Fruit fly (Drosophila melanogaster) whole organism, embryonic: ENCODE measurements around the gene meep.

Experiments used
- C15 ChIP-seq: fragments of 200-800 bp; sonication (Bioruptor generic); IDR thresholded peaks from 3 replicates; pipeline ENCODE4 v1.3.6; 2022; ENCODE audit warnings: missing biosample characterization, missing genetic modification characterization
- CG10462 ChIP-seq: fragments of 200-800 bp; sonication (Bioruptor generic); optimal IDR thresholded peaks from 2 replicates; lab custom pipeline; 2016; ENCODE audit warnings: missing biosample characterization, missing genetic modification characterization
- CG12219 ChIP-seq: fragments of 200-800 bp; sonication (Bioruptor generic); optimal IDR thresholded peaks from 3 replicates; lab custom pipeline; 2018; ENCODE audit warnings: missing biosample characterization, mild to moderate bottlenecking, missing genetic modification characterization
- CG14014 ChIP-seq: fragments of 200-800 bp; sonication (Bioruptor generic); IDR thresholded peaks from 2 replicates; pipeline ENCODE4 v1.3.6; 2022; ENCODE audit warnings: missing biosample characterization, missing genetic modification characterization
- CG14860 ChIP-seq: fragments of 200-800 bp; sonication (Bioruptor generic); IDR thresholded peaks from 3 replicates; pipeline ENCODE4 v1.3.6; 2022; ENCODE audit warnings: missing biosample characterization, missing genetic modification characterization; ENCODE audit not compliant: partially characterized antibody
- CG15073 ChIP-seq: fragments of 200-800 bp; sonication (Bioruptor generic); optimal IDR thresholded peaks from 2 replicates; lab custom pipeline; 2016; ENCODE audit warnings: missing biosample characterization, missing genetic modification characterization
- CG18011 ChIP-seq: fragments of 200-800 bp; sonication (Bioruptor generic); optimal IDR thresholded peaks from 2 replicates; lab custom pipeline; 2017; ENCODE audit warnings: missing biosample characterization, missing genetic modification characterization, mild to moderate bottlenecking, moderate library complexity, missing genotype
- CG2199 ChIP-seq: fragments of 200-800 bp; sonication (Bioruptor generic); IDR thresholded peaks from 3 replicates; pipeline ENCODE4 v1.3.6; 2022; ENCODE audit warnings: missing biosample characterization, missing genetic modification characterization
- CG2712 ChIP-seq: fragments of 200-800 bp; optimal IDR thresholded peaks from 3 replicates; lab custom pipeline; 2019; ENCODE audit warnings: missing biosample characterization, mild to moderate bottlenecking, missing genetic modification characterization, moderate library complexity
- CG4617 ChIP-seq: fragments of 200-800 bp; sonication (Bioruptor generic); optimal IDR thresholded peaks from 3 replicates; lab custom pipeline; 2016; ENCODE audit warnings: missing biosample characterization, missing genetic modification characterization, borderline replicate concordance
- CG5180 ChIP-seq: fragments of 200-800 bp; sonication (Bioruptor generic); optimal IDR thresholded peaks from 3 replicates; lab custom pipeline; 2017; ENCODE audit warnings: missing biosample characterization, missing genetic modification characterization, mild to moderate bottlenecking, moderate library complexity, missing genetic modification reagents
- CG6272 ChIP-seq: fragments of 200-800 bp; sonication (Bioruptor generic); IDR thresholded peaks from 2 replicates; pipeline ENCODE4 v1.3.6; 2022; ENCODE audit warnings: missing biosample characterization, missing genetic modification characterization
- CG6654 ChIP-seq: fragments of 200-800 bp; sonication (Bioruptor generic); optimal IDR thresholded peaks from 2 replicates; lab custom pipeline; 2017; ENCODE audit warnings: missing biosample characterization, mild to moderate bottlenecking, missing genetic modification characterization
- CG7786 ChIP-seq: fragments of 200-800 bp; sonication (Bioruptor generic); optimal IDR thresholded peaks from 2 replicates; lab custom pipeline; 2016; ENCODE audit warnings: missing biosample characterization, missing genetic modification characterization
- CG9876 ChIP-seq: fragments of 200-800 bp; sonication (Bioruptor generic); optimal IDR thresholded peaks from 2 replicates; lab custom pipeline; 2016; ENCODE audit warnings: missing biosample characterization, missing genetic modification characterization
- CTCF ChIP-seq: fragments of 200-800 bp; sonication (Bioruptor generic); optimal IDR thresholded peaks from 2 replicates; lab custom pipeline; 2017; ENCODE audit warnings: missing biosample characterization, mild to moderate bottlenecking, missing genetic modification characterization, moderate library complexity
- CkIIα-i1 ChIP-seq: fragments of 200-800 bp; sonication (Bioruptor generic); IDR thresholded peaks from 2 replicates; pipeline ENCODE4 v1.3.6; 2022; ENCODE audit warnings: missing biosample characterization, missing genetic modification characterization
- Deaf1 ChIP-seq: fragments of 200-800 bp; optimal IDR thresholded peaks from 3 replicates; lab custom pipeline; 2019; ENCODE audit warnings: missing biosample characterization, mild to moderate bottlenecking, missing genetic modification characterization, moderate library complexity
- ERR ChIP-seq: fragments of 200-800 bp; sonication (Bioruptor generic); optimal IDR thresholded peaks from 2 replicates; lab custom pipeline; 2016; ENCODE audit warnings: missing biosample characterization, missing genetic modification characterization
- Gug ChIP-seq: fragments of 200-800 bp; sonication (Bioruptor generic); IDR thresholded peaks from 4 replicates; pipeline ENCODE4 v1.3.6; 2022; ENCODE audit warnings: missing biosample characterization, missing genetic modification characterization
- H15 ChIP-seq: fragments of 200-800 bp; sonication (Bioruptor generic); IDR thresholded peaks from 3 replicates; pipeline ENCODE4 v1.3.6; 2022; ENCODE audit warnings: missing biosample characterization, missing genetic modification characterization
- HLH54F ChIP-seq: fragments of 200-800 bp; sonication (Bioruptor generic); optimal IDR thresholded peaks from 3 replicates; lab custom pipeline; 2016; ENCODE audit warnings: missing biosample characterization, missing genetic modification characterization
- Hey ChIP-seq: fragments of 200-800 bp; sonication (Bioruptor generic); optimal IDR thresholded peaks from 3 replicates; lab custom pipeline; 2018; ENCODE audit warnings: missing biosample characterization, mild to moderate bottlenecking, missing genetic modification characterization
- Jarid2 ChIP-seq: fragments of 200-800 bp; sonication (Bioruptor generic); optimal IDR thresholded peaks from 3 replicates; lab custom pipeline; 2017; ENCODE audit warnings: mild to moderate bottlenecking, missing biosample characterization, missing genetic modification reagents, missing genetic modification characterization
- Med ChIP-seq: fragments of 200-800 bp; sonication (Bioruptor generic); peaks from one replicate; lab custom pipeline; 2016; ENCODE audit warnings: missing biosample characterization, missing genetic modification characterization, mild to moderate bottlenecking, inconsistent platforms, moderate library complexity
- Myb ChIP-seq: fragments of 200-800 bp; sonication (Bioruptor generic); optimal IDR thresholded peaks from 2 replicates; lab custom pipeline; 2016; ENCODE audit warnings: missing biosample characterization, missing genetic modification characterization
- Neu2 ChIP-seq: fragments of 200-800 bp; sonication (Bioruptor generic); optimal IDR thresholded peaks from 3 replicates; lab custom pipeline; 2016; ENCODE audit warnings: missing biosample characterization, missing genetic modification characterization, borderline replicate concordance
- Opbp ChIP-seq: fragments of 200-800 bp; sonication (Bioruptor generic); IDR thresholded peaks from 3 replicates; pipeline ENCODE4 v1.3.6; 2022; ENCODE audit warnings: missing biosample characterization, missing genetic modification characterization; ENCODE audit not compliant: partially characterized antibody
- Rfx ChIP-seq: fragments of 200-800 bp; sonication (Bioruptor generic); IDR thresholded peaks from 2 replicates; pipeline ENCODE4 v1.3.6; 2022; ENCODE audit warnings: missing biosample characterization, missing genetic modification characterization
- ase ChIP-seq: fragments of 200-800 bp; sonication (Bioruptor generic); IDR thresholded peaks from 3 replicates; pipeline ENCODE4 v1.3.6; 2022; ENCODE audit warnings: missing biosample characterization, missing genetic modification characterization
- bbx ChIP-seq: fragments of 200-800 bp; sonication (Bioruptor generic); IDR thresholded peaks from 2 replicates; pipeline ENCODE4 v1.3.6; 2022; ENCODE audit warnings: missing biosample characterization, missing genetic modification characterization; ENCODE audit not compliant: partially characterized antibody
- caup ChIP-seq: fragments of 200-800 bp; sonication (Bioruptor generic); optimal IDR thresholded peaks from 3 replicates; lab custom pipeline; 2017; ENCODE audit warnings: missing biosample characterization, mild to moderate bottlenecking, missing genetic modification characterization, moderate library complexity; ENCODE audit not compliant: severe bottlenecking
- chif ChIP-seq, 2 experiments: fragments of 200-800 bp; sonication (Bioruptor generic); optimal IDR thresholded peaks; 3 replicates each; lab custom pipeline; 2016; ENCODE audit warnings: missing biosample characterization in 2 of 2, missing genetic modification characterization in 2 of 2
- chinmo ChIP-seq: fragments of 200-800 bp; sonication (Bioruptor generic); IDR thresholded peaks from 4 replicates; pipeline ENCODE4 v1.3.6; 2022; ENCODE audit warnings: missing biosample characterization, missing genetic modification characterization; ENCODE audit not compliant: partially characterized antibody
- crc ChIP-seq: fragments of 200-800 bp; sonication (Bioruptor generic); optimal IDR thresholded peaks from 2 replicates; lab custom pipeline; 2016; ENCODE audit warnings: missing biosample characterization, missing genetic modification characterization
- en ChIP-seq: fragments of 200-800 bp; sonication (Bioruptor generic); optimal IDR thresholded peaks from 2 replicates; lab custom pipeline; 2016; ENCODE audit warnings: missing biosample characterization, missing genetic modification characterization
- gfzf ChIP-seq: fragments of 200-800 bp; sonication (Bioruptor generic); optimal IDR thresholded peaks from 2 replicates; lab custom pipeline; 2016; ENCODE audit warnings: missing biosample characterization, mild to moderate bottlenecking, missing genetic modification characterization, moderate library complexity
- gsb ChIP-seq: fragments of 200-800 bp; sonication (Bioruptor generic); IDR thresholded peaks from 2 replicates; pipeline ENCODE4 v1.3.6; 2022; ENCODE audit warnings: missing biosample characterization, missing genetic modification characterization
- nom ChIP-seq: fragments of 200-800 bp; sonication (Bioruptor generic); optimal IDR thresholded peaks from 2 replicates; lab custom pipeline; 2017; ENCODE audit warnings: missing biosample characterization, missing genetic modification characterization, mild to moderate bottlenecking, moderate library complexity, missing genetic modification reagents
- otp ChIP-seq: fragments of 200-800 bp; sonication (Bioruptor generic); IDR thresholded peaks from 3 replicates; pipeline ENCODE4, ENCODE4 v1.3.6; 2022; ENCODE audit warnings: missing biosample characterization, missing genetic modification characterization
- pan ChIP-seq, 4 experiments: fragments of >200 bp in 3 of 4; fragments of 200-800 bp in 1 of 4; sonication (Bioruptor generic) in 1 of 4; optimal IDR thresholded peaks in 3 of 4; IDR thresholded peaks in 1 of 4; 2 replicates each; pipeline versions ENCODE4 v1.3.6 to Lab custom; 2017 to 2022; ENCODE audit warnings: missing biosample characterization in 2 of 4, missing genetic modification characterization in 2 of 4, mixed read lengths in 1 of 4
- sd ChIP-seq: fragments of 200-800 bp; sonication (Bioruptor generic); optimal IDR thresholded peaks from 3 replicates; lab custom pipeline; 2018; ENCODE audit warnings: missing biosample characterization, mild to moderate bottlenecking, missing genetic modification characterization, moderate library complexity
- sob ChIP-seq: fragments of 200-800 bp; sonication (Bioruptor generic); IDR thresholded peaks from 2 replicates; pipeline ENCODE4 v1.3.6; 2022; ENCODE audit warnings: missing biosample characterization, missing genetic modification characterization
- stwl ChIP-seq: fragments of 200-800 bp; sonication (Bioruptor generic); optimal IDR thresholded peaks from 3 replicates; lab custom pipeline; 2018; ENCODE audit warnings: missing biosample characterization, mild to moderate bottlenecking, missing genetic modification characterization, moderate library complexity
- tna ChIP-seq: fragments of 200-800 bp; sonication (Bioruptor generic); IDR thresholded peaks from 2 replicates; pipeline ENCODE4 v1.3.6; 2022; ENCODE audit warnings: missing biosample characterization, missing genetic modification characterization; ENCODE audit not compliant: partially characterized antibody
- trem ChIP-seq: fragments of 200-800 bp; optimal IDR thresholded peaks from 3 replicates; lab custom pipeline; 2019; ENCODE audit warnings: missing biosample characterization, mild to moderate bottlenecking, missing genetic modification characterization, moderate library complexity
- zen2 ChIP-seq: fragments of 200-800 bp; sonication (Bioruptor generic); IDR thresholded peaks from 3 replicates; pipeline ENCODE4 v1.3.6; 2022; ENCODE audit warnings: missing biosample characterization, missing genetic modification characterization; ENCODE audit not compliant: partially characterized antibody

Gene meep

DNA sequence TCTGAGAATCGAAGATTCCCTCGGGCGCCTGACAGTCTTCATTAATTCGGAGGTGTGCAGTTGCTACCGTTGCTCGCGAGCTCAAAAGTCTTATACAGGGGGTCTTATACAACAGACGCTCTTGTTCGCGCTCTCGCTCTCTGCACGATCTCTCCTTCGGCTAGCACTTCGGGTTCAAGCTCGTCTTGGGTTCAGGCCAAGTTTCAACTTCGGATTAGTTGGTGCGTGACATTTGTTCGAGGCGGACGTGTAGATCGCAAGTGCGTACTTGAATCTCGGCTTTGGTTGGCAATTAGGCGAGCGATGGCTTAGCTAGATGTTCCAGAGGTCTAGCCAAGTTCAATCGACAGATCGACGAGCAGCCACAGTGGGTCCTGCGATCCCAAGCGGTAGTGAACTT is 5.4 kb upstream of the meep start (continued):
- TF ChIP-seq en (GFP tag; lab: Kevin White, UChicago) (no peak), CG12219 (GFP tag; lab: Kevin White, UChicago) (no peak), bbx (GFP tag; lab: Robert Waterston, UW) (0 out of 2 replicates have a peak, but pooled peaks have one; percentile 25), CG6654 (no peak), CG14014 (no peak), CG15073 (no peak), chinmo (GFP tag; lab: Robert Waterston, UW) (peak; percentile 77; the same call in 2 of the 4 replicates), ERR (no peak), Deaf1 (tag; lab: Kevin White, UChicago) (peak; percentile 98), sob (GFP tag; lab: Robert Waterston, UW) (no peak), tna (GFP tag; lab: Robert Waterston, UW) (0 out of 2 replicates have a peak, but pooled peaks have one; percentile 37), zen2 (GFP tag; lab: Robert Waterston, UW) (0 out of 3 replicates have a peak, but pooled peaks have one; percentile 30), HLH54F (GFP tag; lab: Kevin White, UChicago) (no peak)

DNA sequence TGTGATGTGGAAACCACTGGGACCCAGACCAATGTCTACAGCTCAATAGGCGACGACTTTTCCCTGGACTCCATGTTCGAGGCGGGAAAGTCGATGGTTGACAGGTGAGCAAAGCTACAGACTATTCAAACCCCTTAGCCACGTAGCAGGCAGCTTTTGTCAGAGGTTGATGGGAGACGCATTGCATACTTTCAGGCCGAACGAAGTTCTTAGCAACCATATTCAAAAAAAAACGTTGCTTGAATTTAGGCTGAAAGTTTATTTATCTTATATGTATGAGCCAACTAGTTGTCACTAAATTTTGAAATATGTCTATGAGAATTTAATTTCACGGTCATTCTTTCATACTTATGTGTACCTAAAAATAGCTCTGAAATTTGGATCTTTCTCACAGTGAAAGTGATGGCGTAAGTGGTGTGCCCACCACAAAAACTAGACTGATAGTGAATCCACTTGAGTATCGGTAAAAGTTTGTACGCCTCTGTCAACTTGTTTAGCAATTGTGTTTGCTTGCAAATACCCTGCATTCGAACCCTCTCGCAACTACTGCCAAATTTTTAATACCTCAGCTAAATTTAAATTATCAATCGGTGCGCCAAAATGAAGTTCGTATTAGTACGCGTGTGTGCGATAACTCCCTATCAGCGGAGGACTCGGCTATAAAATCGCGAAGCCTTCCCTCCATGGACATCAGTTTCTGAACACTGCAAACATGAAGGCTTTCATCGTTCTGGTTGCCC is 4.0 kb upstream of the meep start, which contains the start of gene LysB:
LysB (plus strand) TSS at position 690 of the 740 bp plus-strand sequence.
- no peak for TF ChIP-seq gfzf (GFP tag; lab: Kevin White, UChicago)
- TF ChIP-seq Myb (GFP tag; lab: Kevin White, UChicago), result peak; percentile 43
- TF ChIP-seq CTCF (GFP tag; lab: Kevin White, UChicago), result peak; percentile 13
- TF ChIP-seq Gug (GFP tag; lab: Robert Waterston, UW), result no peak
- TF ChIP-seq chif (GFP tag; optimal IDR thresholded peaks at IDR 0.05; lab: Kevin White, UChicago), result peak in 1 of 2 experiments; percentile 14
- TF ChIP-seq CG18011, result peak; percentile 99
- TF ChIP-seq nom (GFP tag; lab: Kevin White, UChicago), result no peak
- no peak for TF ChIP-seq C15 (GFP tag; lab: Robert Waterston, UW)
- TF ChIP-seq CkIIα-i1 (GFP tag; lab: Robert Waterston, UW), result no peak
- peak; percentile 29; the same call in 1 of the 3 replicates for TF ChIP-seq Opbp (GFP tag; lab: Robert Waterston, UW)
- TF ChIP-seq CG7786 (GFP tag; lab: Kevin White, UChicago), result no peak
- TF ChIP-seq otp (GFP tag; lab: Robert Waterston, UW), result no peak
- TF ChIP-seq Med, result peak; percentile 82
- no peak for TF ChIP-seq crc (GFP tag; lab: Kevin White, UChicago)
- peak; percentile 17; the same call in 1 of the 2 replicates for TF ChIP-seq Rfx (GFP tag; lab: Robert Waterston, UW)
- TF ChIP-seq Hey (tag; lab: Kevin White, UChicago), result no peak
- peak; percentile 30 for TF ChIP-seq sd (tag; lab: Kevin White, UChicago)
- TF ChIP-seq CG9876, result no peak
- no peak for TF ChIP-seq trem (tag; lab: Kevin White, UChicago)
- peak; percentile 37; the same call in 1 of the 3 replicates for TF ChIP-seq CG2199 (GFP tag; lab: Robert Waterston, UW)
- TF ChIP-seq ase (GFP tag; lab: Robert Waterston, UW), result no peak
- TF ChIP-seq H15, result no peak
- no peak; the same call in 1 of the 2 replicates for TF ChIP-seq bbx (GFP tag; lab: Robert Waterston, UW)
- TF ChIP-seq CG6272 (GFP tag; lab: Robert Waterston, UW), result peak; percentile 16; the same call in 1 of the 2 replicates
- TF ChIP-seq CG14860 (GFP tag; lab: Robert Waterston, UW), result no peak
- no peak for TF ChIP-seq CG10462 (GFP tag; lab: Kevin White, UChicago)
- no peak for TF ChIP-seq caup
- TF ChIP-seq CG2712 (tag; lab: Kevin White, UChicago), result peak; percentile 9
- peak; percentile 66 for TF ChIP-seq stwl
- no peak for TF ChIP-seq CG4617 (GFP tag; lab: Kevin White, UChicago)
- peak; percentile 64 for TF ChIP-seq Neu2 (GFP tag; lab: Kevin White, UChicago)
- no peak for TF ChIP-seq pan (optimal IDR thresholded peaks at IDR 0.05; lab: Kevin White, UChicago)
- no peak for TF ChIP-seq pan (GFP tag; optimal IDR thresholded peaks at IDR 0.05 in 1 of 2, IDR thresholded peaks at IDR 0.05 in 1 of 2)
- TF ChIP-seq gsb, result no peak
- TF ChIP-seq CG5180, result no peak
- peak; percentile 4 for TF ChIP-seq Jarid2 (GFP tag; lab: Kevin White, UChicago)
